Fruit fly (Drosophila melanogaster) whole organism, prepupa: Measurements from ENCODE around the gene CG11550.

Experiments used
- Blimp-1 ChIP-seq: fragments of 200-800 bp; sonication (Bioruptor generic); optimal IDR thresholded peaks from 3 replicates; lab custom pipeline; 2017; ENCODE audit warnings: missing biosample characterization, missing genetic modification characterization, mild to moderate bottlenecking, moderate library complexity, missing genetic modification reagents
- CG15336 ChIP-seq: fragments of 200-800 bp; sonication (Bioruptor generic); IDR thresholded peaks from 2 replicates; pipeline ENCODE4 v1.3.6; 2022; ENCODE audit warnings: missing biosample characterization, missing genetic modification characterization
- CG8119 ChIP-seq: fragments of 200-800 bp; sonication (Bioruptor generic); IDR thresholded peaks from 3 replicates; pipeline ENCODE4 v1.3.6; 2022; ENCODE audit warnings: missing biosample characterization, missing genetic modification characterization
- Eip93F ChIP-seq: fragments of 200-800 bp; sonication (Bioruptor generic); optimal IDR thresholded peaks from 2 replicates; lab custom pipeline; 2016; ENCODE audit warnings: missing biosample characterization, mild to moderate bottlenecking, missing genetic modification characterization
- Ets21C ChIP-seq: fragments of 200-800 bp; sonication (Bioruptor generic); optimal IDR thresholded peaks from 3 replicates; lab custom pipeline; 2016; ENCODE audit warnings: missing biosample characterization, missing genetic modification characterization
- Gug ChIP-seq: fragments of 200-800 bp; sonication (Bioruptor generic); IDR thresholded peaks from 2 replicates; pipeline ENCODE4 v1.3.6; 2022; ENCODE audit warnings: missing biosample characterization, missing genetic modification characterization
- Hr39 ChIP-seq: fragments of 200-800 bp; sonication (Bioruptor generic); optimal IDR thresholded peaks from 2 replicates; lab custom pipeline; 2016; ENCODE audit warnings: missing biosample characterization, missing genetic modification characterization
- Lpt ChIP-seq: fragments of 200-800 bp; sonication (Bioruptor generic); optimal IDR thresholded peaks from 3 replicates; lab custom pipeline; 2016; ENCODE audit warnings: missing biosample characterization, missing genetic modification characterization
- Sox102F ChIP-seq: fragments of 200-800 bp; sonication (Bioruptor generic); optimal IDR thresholded peaks from 2 replicates; lab custom pipeline; 2016; ENCODE audit warnings: missing biosample characterization, mild to moderate bottlenecking, missing genetic modification characterization
- dac ChIP-seq: fragments of 200-800 bp; sonication (Bioruptor generic); optimal IDR thresholded peaks from 2 replicates; lab custom pipeline; 2017; ENCODE audit warnings: missing biosample characterization, mild to moderate bottlenecking, missing genetic modification characterization

dm6 chr3R:31703370-31703769 is 23.7 kb upstream of the CG11550 start:
- TF ChIP-seq Gug (GFP tag; lab: Robert Waterston, UW): no peak
- no peak for TF ChIP-seq Sox102F (GFP tag; lab: Kevin White, UChicago)
- TF ChIP-seq Lpt (GFP tag; lab: Kevin White, UChicago): no peak
- no peak for TF ChIP-seq Ets21C (GFP tag; lab: Kevin White, UChicago)
- no peak for TF ChIP-seq CG15336 (GFP tag; lab: Robert Waterston, UW)
- no peak for TF ChIP-seq dac
- TF ChIP-seq Hr39: no peak
- TF ChIP-seq Eip93F: no peak
- TF ChIP-seq Blimp-1: no peak
- TF ChIP-seq CG8119 (GFP tag; lab: Robert Waterston, UW): no peak
